Fruit fly (Drosophila melanogaster): ENCODE measurements around the gene CCKLR-17D3.

CCKLR-17D3 gene

dm6 chrX:18788143-18788745 lies 14.4 kb upstream of the CCKLR-17D3 start, which contains the start of the genes CG6961 and S6KL (continued):
- peak; percentile 86 for TF ChIP-seq Sry-δ (GFP tag; optimal IDR thresholded peaks at IDR 0.05)
- no peak for TF ChIP-seq CG42726 (GFP tag; IDR thresholded peaks at IDR 0.05; ENCODE audit: partially characterized antibody)
- no peak for TF ChIP-seq CG8944 (GFP tag; optimal IDR thresholded peaks at IDR 0.05)
- TF ChIP-seq hb (GFP tag; IDR thresholded peaks at IDR 0.05; ENCODE audit: partially characterized antibody), result peak; percentile 60; the same call in 1 of the 3 replicates
- TF ChIP-seq CG1024 (GFP tag; IDR thresholded peaks at IDR 0.05), result 0 out of 2 replicates have a peak, but pooled peaks have one; percentile 34
- TF ChIP-seq MESR4 (GFP tag; optimal IDR thresholded peaks at IDR 0.05), result peak; percentile 83
- TF ChIP-seq E2f2 (GFP tag; IDR thresholded peaks at IDR 0.05), result peak; percentile 45; the same call in 1 of the 2 replicates
- peak; percentile 46; the same call in 1 of the 2 replicates for TF ChIP-seq CG9932 (GFP tag; IDR thresholded peaks at IDR 0.05)
- TF ChIP-seq tio (GFP tag; optimal IDR thresholded peaks at IDR 0.05), result no peak
- TF ChIP-seq Med (GFP tag), result peak; percentile 64
- peak; percentile 65; the same call in 2 of the 3 replicates for TF ChIP-seq HLH4C (GFP tag; IDR thresholded peaks at IDR 0.05; ENCODE audit: partially characterized antibody)
- no peak; the same call in 2 of the 3 replicates for TF ChIP-seq zen2 (GFP tag; IDR thresholded peaks at IDR 0.05; ENCODE audit: partially characterized antibody)
- TF ChIP-seq cg (GFP tag; optimal IDR thresholded peaks at IDR 0.05), result peak; percentile 36
- TF ChIP-seq CG2129 (GFP tag; IDR thresholded peaks at IDR 0.05; ENCODE audit: partially characterized antibody), result peak; percentile 47; the same call in 1 of the 2 replicates
- TF ChIP-seq Ravus (GFP tag; IDR thresholded peaks at IDR 0.05), result no peak
- TF ChIP-seq crp (GFP tag; optimal IDR thresholded peaks at IDR 0.05), result no peak
- peak; percentile 50 for TF ChIP-seq CG2116 (GFP tag; optimal IDR thresholded peaks at IDR 0.05)
- TF ChIP-seq sim (GFP tag; IDR thresholded peaks at IDR 0.05), result no peak
- TF ChIP-seq CG6765 (GFP tag; optimal IDR thresholded peaks at IDR 0.05), result no peak
- no peak for TF ChIP-seq Usf (GFP tag; optimal IDR thresholded peaks at IDR 0.05)
- peak; percentile 70 for TF ChIP-seq YL-1 (GFP tag; optimal IDR thresholded peaks at IDR 0.05)
- TF ChIP-seq Rfx (GFP tag; IDR thresholded peaks at IDR 0.05), result peak; percentile 14; the same call in 1 of the 2 replicates
- TF ChIP-seq pfk (GFP tag; optimal IDR thresholded peaks at IDR 0.05), result peak; percentile 74
- peak; percentile 15 for TF ChIP-seq CG33213 (GFP tag; optimal IDR thresholded peaks at IDR 0.05)
- TF ChIP-seq sug (tag; optimal IDR thresholded peaks at IDR 0.05), result peak; percentile 2
- TF ChIP-seq Doc3 (GFP tag; IDR thresholded peaks at IDR 0.05; ENCODE audit: partially characterized antibody), result peak; percentile 71
- TF ChIP-seq Abd-B (GFP tag; optimal IDR thresholded peaks at IDR 0.05), result no peak
- no peak for TF ChIP-seq Blimp-1 (GFP tag; optimal IDR thresholded peaks at IDR 0.05)
- TF ChIP-seq CG10565 (GFP tag; optimal IDR thresholded peaks at IDR 0.05), result no peak
- TF ChIP-seq Pdp1 (GFP tag; optimal IDR thresholded peaks at IDR 0.05), result peak in 1 of 2 experiments; percentile 97
- no peak for TF ChIP-seq CG7839 (tag; optimal IDR thresholded peaks at IDR 0.05)
- peak; percentile 78 for TF ChIP-seq pzg (GFP tag; optimal IDR thresholded peaks at IDR 0.05)
- peak; percentile 54; the same call in 1 of the 3 replicates for TF ChIP-seq mld (GFP tag; IDR thresholded peaks at IDR 0.05; ENCODE audit: partially characterized antibody)
- no peak for TF ChIP-seq Hr3 (GFP tag; optimal IDR thresholded peaks at IDR 0.05)
- TF ChIP-seq bigmax (GFP tag; optimal IDR thresholded peaks at IDR 0.05), result no peak
- TF ChIP-seq CoRest (tag; optimal IDR thresholded peaks at IDR 0.05), result peak; percentile 44
- TF ChIP-seq CG10267 (tag; optimal IDR thresholded peaks at IDR 0.05), result peak; percentile 31
- TF ChIP-seq CG11085 (GFP tag; IDR thresholded peaks at IDR 0.05), result no peak
- TF ChIP-seq inv (GFP tag; IDR thresholded peaks at IDR 0.05; ENCODE audit: partially characterized antibody), result peak; percentile 79
- TF ChIP-seq Atf6 (GFP tag; IDR thresholded peaks at IDR 0.05), result no peak
- TF ChIP-seq tna (GFP tag; IDR thresholded peaks at IDR 0.05; ENCODE audit: partially characterized antibody), result peak; percentile 48; the same call in 1 of the 2 replicates
- peak; percentile 90 for TF ChIP-seq knrl (GFP tag; IDR thresholded peaks at IDR 0.05; ENCODE audit: partially characterized antibody)
- TF ChIP-seq CG7357 (GFP tag; IDR thresholded peaks at IDR 0.05), result peak; percentile 96
- TF ChIP-seq Hmr (GFP tag; optimal IDR thresholded peaks at IDR 0.05), result peak; percentile 11
- peak; percentile 60 for TF ChIP-seq nmo (GFP tag; optimal IDR thresholded peaks at IDR 0.05)
- TF ChIP-seq CG10959 (GFP tag; IDR thresholded peaks at IDR 0.05), result no peak
- TF ChIP-seq CG7963 (GFP tag; IDR thresholded peaks at IDR 0.05; ENCODE audit: partially characterized antibody), result peak; percentile 59; the same call in 2 of the 3 replicates

All from whole organism, embryonic.